Fruit fly (Drosophila melanogaster): ENCODE data around the gene Inx3.

Gene Inx3

DNA sequence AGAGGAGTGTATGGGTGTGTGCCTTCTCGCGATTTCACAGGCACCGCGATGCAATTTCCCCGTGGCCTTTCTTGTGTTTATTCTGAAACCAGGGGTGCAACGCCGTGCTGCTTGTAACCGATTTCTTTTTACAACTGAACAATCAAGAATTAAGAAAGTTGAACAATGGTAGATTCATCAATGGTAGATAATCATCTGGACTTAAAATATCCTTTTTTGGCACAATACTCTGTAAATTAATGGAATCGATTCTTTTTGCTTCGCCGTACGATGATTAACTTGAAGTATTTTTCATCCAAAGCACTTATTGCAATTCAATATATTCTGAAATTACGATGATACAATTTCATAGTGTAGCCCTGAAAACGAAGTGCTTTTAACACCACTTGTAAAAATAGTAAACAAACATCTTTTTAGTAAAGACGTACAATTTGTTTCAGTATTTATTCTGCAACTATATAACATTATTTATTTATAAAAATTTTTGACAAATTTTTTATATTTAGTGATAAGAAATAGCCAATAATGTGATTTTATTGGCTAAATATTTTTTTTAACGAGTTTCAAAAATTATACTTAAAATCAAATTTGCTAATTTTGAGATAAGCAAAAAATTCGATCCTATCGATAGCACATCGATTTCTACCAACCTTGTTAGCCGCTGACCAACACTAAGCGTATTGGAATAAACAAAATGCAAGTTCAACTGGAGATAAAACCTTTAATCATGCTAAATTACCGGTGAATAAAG lies 39.6 kb downstream of the Inx3 start, which contains the start of the genes CG1523 and CG1647:
TSS of gene CG1523 (minus strand) at position 114 of the 751 bp plus-strand sequence.
TSS of gene CG1647 (plus strand) at position 667 of the 751 bp plus-strand sequence.
- TF ChIP-seq tj (GFP tag; optimal IDR thresholded peaks at IDR 0.05): peak; percentile 50
- TF ChIP-seq cic (GFP tag; optimal IDR thresholded peaks at IDR 0.05): no peak
- peak; percentile 79 for TF ChIP-seq CG12768 (GFP tag; optimal IDR thresholded peaks at IDR 0.05)
- peak; percentile 78 for TF ChIP-seq bab1 (GFP tag; optimal IDR thresholded peaks at IDR 0.05)
- no peak for TF ChIP-seq ovo (GFP tag; optimal IDR thresholded peaks at IDR 0.05)
- TF ChIP-seq Crg-1 (GFP tag; optimal IDR thresholded peaks at IDR 0.05): peak; percentile 57
- TF ChIP-seq kay (GFP tag; ENCODE audit: borderline replicate concordance): no peak
- peak; percentile 25 for TF ChIP-seq Clk (GFP tag; optimal IDR thresholded peaks at IDR 0.05)
- TF ChIP-seq cnc (optimal IDR thresholded peaks at IDR 0.05): no peak
- peak; percentile 67 for TF ChIP-seq pad (GFP tag; optimal IDR thresholded peaks at IDR 0.05)
- peak; percentile 45 for TF ChIP-seq CG1620 (GFP tag; optimal IDR thresholded peaks at IDR 0.05)
- peak; percentile 78 for TF ChIP-seq CG7045 (GFP tag; optimal IDR thresholded peaks at IDR 0.05)
- peak; percentile 64 for TF ChIP-seq CG33017 (tag; optimal IDR thresholded peaks at IDR 0.05)
- peak; percentile 76 for TF ChIP-seq Hr96 (GFP tag; optimal IDR thresholded peaks at IDR 0.05)
- TF ChIP-seq CG11617 (GFP tag; optimal IDR thresholded peaks at IDR 0.05): peak; percentile 84
- TF ChIP-seq CG5204 (GFP tag; optimal IDR thresholded peaks at IDR 0.05): peak; percentile 77
- TF ChIP-seq CG14711 (tag; optimal IDR thresholded peaks at IDR 0.05): peak; percentile 67
- peak; percentile 77 for TF ChIP-seq CG7101 (tag; optimal IDR thresholded peaks at IDR 0.05)
- TF ChIP-seq toe (GFP tag; optimal IDR thresholded peaks at IDR 0.05): peak; percentile 70
- peak; percentile 53 for TF ChIP-seq Mnt (GFP tag; optimal IDR thresholded peaks at IDR 0.05)

dm6 chr3R:28811677-28812465 lies 47.4 kb downstream of the Inx3 start, which contains the start of gene Prp39:
Gene Prp39, plus strand, starts transcription at chr3R:28812102.
- TF ChIP-seq bab1 (GFP tag; optimal IDR thresholded peaks at IDR 0.05) (peak; percentile 31), Crg-1 (GFP tag; optimal IDR thresholded peaks at IDR 0.05) (no peak), CG1620 (GFP tag; optimal IDR thresholded peaks at IDR 0.05) (no peak), ovo (GFP tag; optimal IDR thresholded peaks at IDR 0.05) (no peak), pad (GFP tag; optimal IDR thresholded peaks at IDR 0.05) (no peak), CG11617 (GFP tag; optimal IDR thresholded peaks at IDR 0.05) (no peak), CG33017 (tag; optimal IDR thresholded peaks at IDR 0.05) (no peak), CG14711 (tag; optimal IDR thresholded peaks at IDR 0.05) (peak; percentile 1), CG5204 (GFP tag; optimal IDR thresholded peaks at IDR 0.05) (no peak), cic (GFP tag; optimal IDR thresholded peaks at IDR 0.05) (no peak), cnc (optimal IDR thresholded peaks at IDR 0.05) (no peak), Hr96 (GFP tag; optimal IDR thresholded peaks at IDR 0.05) (no peak), kay (GFP tag; ENCODE audit: borderline replicate concordance) (no peak), toe (GFP tag; optimal IDR thresholded peaks at IDR 0.05) (no peak), CG7101 (tag; optimal IDR thresholded peaks at IDR 0.05) (peak; percentile 8), Mnt (GFP tag; optimal IDR thresholded peaks at IDR 0.05) (peak; percentile 71), CG12768 (GFP tag; optimal IDR thresholded peaks at IDR 0.05) (no peak), CG7045 (GFP tag; optimal IDR thresholded peaks at IDR 0.05) (no peak), tj (GFP tag; optimal IDR thresholded peaks at IDR 0.05) (peak; percentile 6), Clk (GFP tag; optimal IDR thresholded peaks at IDR 0.05) (no peak)

dm6 chr3R:28810942-28811676 lies 48.2 kb downstream of the Inx3 start, which contains the start of gene wdn:
Gene wdn, minus strand, starts transcription at chr3R:28811337.
- TF ChIP-seq CG11617 (GFP tag; optimal IDR thresholded peaks at IDR 0.05) (no peak), CG33017 (tag; optimal IDR thresholded peaks at IDR 0.05) (no peak), Mnt (GFP tag; optimal IDR thresholded peaks at IDR 0.05) (peak; percentile 27), toe (GFP tag; optimal IDR thresholded peaks at IDR 0.05) (no peak), ovo (GFP tag; optimal IDR thresholded peaks at IDR 0.05) (peak; percentile 31), bab1 (GFP tag; optimal IDR thresholded peaks at IDR 0.05) (peak; percentile 36), kay (GFP tag; ENCODE audit: borderline replicate concordance) (no peak), CG7101 (tag; optimal IDR thresholded peaks at IDR 0.05) (peak; percentile 32), CG14711 (tag; optimal IDR thresholded peaks at IDR 0.05) (no peak), CG1620 (GFP tag; optimal IDR thresholded peaks at IDR 0.05) (peak; percentile 15), pad (GFP tag; optimal IDR thresholded peaks at IDR 0.05) (peak; percentile 25), CG5204 (GFP tag; optimal IDR thresholded peaks at IDR 0.05) (peak; percentile 13), tj (GFP tag; optimal IDR thresholded peaks at IDR 0.05) (no peak), CG12768 (GFP tag; optimal IDR thresholded peaks at IDR 0.05) (no peak), Hr96 (GFP tag; optimal IDR thresholded peaks at IDR 0.05) (peak; percentile 31)

DNA sequence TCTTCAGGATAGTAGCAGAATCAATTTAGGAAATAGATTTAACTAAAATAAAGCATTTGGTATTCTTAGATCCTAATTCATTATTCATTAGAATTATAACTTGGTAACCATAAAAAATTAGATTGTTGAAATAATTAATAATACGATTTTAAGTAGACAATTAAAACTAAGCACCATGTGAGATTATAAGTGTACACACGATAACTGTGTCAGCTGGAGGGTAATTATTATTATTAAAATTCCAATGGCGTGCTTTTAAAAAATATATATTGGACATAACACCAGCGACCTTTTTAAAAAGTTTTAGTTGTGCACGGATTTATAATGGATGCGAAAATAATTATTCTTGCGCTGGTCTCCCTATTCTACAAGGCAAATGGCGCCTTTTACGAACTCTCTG lies 52.9 kb downstream of the Inx3 start, which contains the start of gene CheB98a:
TSS of gene CheB98a (plus strand) at position 301 of the 400 bp plus-strand sequence.
- TF ChIP-seq CG1620 (GFP tag; optimal IDR thresholded peaks at IDR 0.05) (no peak), CG14711 (tag; optimal IDR thresholded peaks at IDR 0.05) (no peak), Crg-1 (GFP tag; optimal IDR thresholded peaks at IDR 0.05) (no peak), Hr96 (GFP tag; optimal IDR thresholded peaks at IDR 0.05) (no peak), cic (GFP tag; optimal IDR thresholded peaks at IDR 0.05) (no peak), CG5204 (GFP tag; optimal IDR thresholded peaks at IDR 0.05) (no peak), cnc (optimal IDR thresholded peaks at IDR 0.05) (no peak), pad (GFP tag; optimal IDR thresholded peaks at IDR 0.05) (no peak), Clk (GFP tag; optimal IDR thresholded peaks at IDR 0.05) (no peak), ovo (GFP tag; optimal IDR thresholded peaks at IDR 0.05) (no peak), CG12768 (GFP tag; optimal IDR thresholded peaks at IDR 0.05) (no peak), bab1 (GFP tag; optimal IDR thresholded peaks at IDR 0.05) (no peak), tj (GFP tag; optimal IDR thresholded peaks at IDR 0.05) (no peak), kay (GFP tag; ENCODE audit: borderline replicate concordance) (no peak), Mnt (GFP tag; optimal IDR thresholded peaks at IDR 0.05) (no peak), toe (GFP tag; optimal IDR thresholded peaks at IDR 0.05) (no peak), CG33017 (tag; optimal IDR thresholded peaks at IDR 0.05) (no peak)
